Worm (Caenorhabditis elegans) whole organism, mixed stage, embryonic: ENCODE results near the gene F54E4.4.
A peak's percentile ranks its signal among the peaks of the same experiment; 100 is the strongest.

ENCODE experiments used
- M03D4.4 ChIP-seq: sonication (generic microtip); optimal IDR thresholded peaks from 2 replicates; lab custom pipeline; 2017; ENCODE audit warnings: mild to moderate bottlenecking, missing genetic modification characterization, missing compliant biosample characterization
- bed-3 ChIP-seq: fragments of 200-800 bp; sonication (Bioruptor generic); optimal IDR thresholded peaks from 3 replicates; lab custom pipeline; 2018; ENCODE audit warnings: mild to moderate bottlenecking, missing genetic modification characterization, moderate library complexity, missing compliant biosample characterization
- blmp-1 ChIP-seq: fragments of 150-350 bp; optimal IDR thresholded peaks from 2 replicates; lab custom pipeline; 2014; ENCODE audit warnings: missing biosample characterization, missing genetic modification characterization
- ceh-39 ChIP-seq: fragments of 150-350 bp; optimal IDR thresholded peaks from 2 replicates; lab custom pipeline; 2014; ENCODE audit warnings: missing biosample characterization, missing genetic modification characterization
- ceh-43 ChIP-seq: fragments of 200-800 bp; sonication (Bioruptor generic); optimal IDR thresholded peaks from 2 replicates; lab custom pipeline; 2018; ENCODE audit warnings: mild to moderate bottlenecking, missing genetic modification characterization, moderate library complexity, missing compliant biosample characterization
- ceh-83 ChIP-seq: fragments of 200-800 bp; sonication (Bioruptor generic); optimal IDR thresholded peaks from 2 replicates; lab custom pipeline; 2018; ENCODE audit warnings: mild to moderate bottlenecking, missing genetic modification characterization, missing compliant biosample characterization
- ces-1 ChIP-seq: fragments of 150-350 bp; optimal IDR thresholded peaks from 2 replicates; lab custom pipeline; 2014; ENCODE audit warnings: missing biosample characterization, missing genetic modification reagents, missing genetic modification characterization
- cnd-1 ChIP-seq: fragments of 200-800 bp; sonication (Bioruptor generic); optimal IDR thresholded peaks from 2 replicates; lab custom pipeline; 2018; ENCODE audit warnings: mild to moderate bottlenecking, missing genetic modification characterization, missing compliant biosample characterization
- drap-1 ChIP-seq: fragments of 200-800 bp; sonication (Bioruptor generic); optimal IDR thresholded peaks from 3 replicates; lab custom pipeline; 2018; ENCODE audit warnings: mild to moderate bottlenecking, missing genetic modification characterization, missing compliant biosample characterization
- elt-1 ChIP-seq: sonication (generic microtip); optimal IDR thresholded peaks from 2 replicates; lab custom pipeline; 2017; ENCODE audit warnings: missing genetic modification characterization, mild to moderate bottlenecking, missing compliant biosample characterization, antibody characterized with exemption, moderate library complexity, borderline replicate concordance; ENCODE audit not compliant: insufficient read depth
- elt-3 ChIP-seq: fragments of 150-350 bp; optimal IDR thresholded peaks from 2 replicates; lab custom pipeline; 2014; ENCODE audit warnings: missing biosample characterization, missing genetic modification characterization
- flh-1 ChIP-seq: fragments of 200-800 bp; sonication (Bioruptor generic); optimal IDR thresholded peaks from 2 replicates; lab custom pipeline; 2018; ENCODE audit warnings: mild to moderate bottlenecking, missing genetic modification characterization, moderate library complexity, missing compliant biosample characterization
- ham-2 ChIP-seq: fragments of 200-800 bp; sonication (Bioruptor generic); optimal IDR thresholded peaks from 2 replicates; lab custom pipeline; 2018; ENCODE audit warnings: mild to moderate bottlenecking, missing genetic modification characterization, missing compliant biosample characterization
- hlh-1 ChIP-seq: fragments of 150-350 bp; optimal IDR thresholded peaks from 2 replicates; lab custom pipeline; 2014; ENCODE audit warnings: missing biosample characterization, missing genetic modification reagents, missing genetic modification characterization
- lin-13 ChIP-seq: fragments of 150-350 bp; optimal IDR thresholded peaks from 2 replicates; lab custom pipeline; 2014; ENCODE audit warnings: missing biosample characterization, missing genetic modification characterization
- lin-32 ChIP-seq: fragments of 200-800 bp; sonication (Bioruptor generic); optimal IDR thresholded peaks from 2 replicates; lab custom pipeline; 2018; ENCODE audit warnings: mild to moderate bottlenecking, missing genetic modification characterization, missing compliant biosample characterization
- lsy-2 ChIP-seq: fragments of 150-350 bp; optimal IDR thresholded peaks from 2 replicates; lab custom pipeline; 2014; ENCODE audit warnings: missing biosample characterization, missing genetic modification characterization
- mab-5 ChIP-seq: fragments of 150-350 bp; optimal IDR thresholded peaks from 2 replicates; lab custom pipeline; 2014; ENCODE audit warnings: missing biosample characterization, missing genetic modification characterization
- mep-1 ChIP-seq: fragments of 150-350 bp; optimal IDR thresholded peaks from 2 replicates; lab custom pipeline; 2017; ENCODE audit warnings: missing biosample characterization, missing genetic modification reagents, missing genetic modification characterization, inconsistent platforms
- mls-2 ChIP-seq: sonication (generic microtip); optimal IDR thresholded peaks from 2 replicates; lab custom pipeline; 2016; ENCODE audit warnings: mild to moderate bottlenecking, missing genetic modification characterization, moderate library complexity, missing compliant biosample characterization
- nhr-12 ChIP-seq: fragments of 150-350 bp; optimal IDR thresholded peaks from 2 replicates; lab custom pipeline; 2014; ENCODE audit warnings: missing biosample characterization, missing genetic modification characterization
- nhr-2 ChIP-seq: fragments of 150-350 bp; optimal IDR thresholded peaks from 2 replicates; lab custom pipeline; 2014; ENCODE audit warnings: missing biosample characterization, missing genetic modification characterization
- nhr-237 ChIP-seq: fragments of 150-350 bp; optimal IDR thresholded peaks from 2 replicates; lab custom pipeline; 2014; ENCODE audit warnings: missing biosample characterization, missing genetic modification characterization
- nhr-28 ChIP-seq: fragments of 150-350 bp; optimal IDR thresholded peaks from 2 replicates; lab custom pipeline; 2014; ENCODE audit warnings: missing biosample characterization, missing genetic modification characterization
- nhr-76 ChIP-seq: sonication (generic microtip); optimal IDR thresholded peaks from 2 replicates; lab custom pipeline; 2017; ENCODE audit warnings: missing biosample characterization, missing genetic modification characterization
- pha-4 ChIP-seq: fragments of 150-350 bp; optimal IDR thresholded peaks from 2 replicates; lab custom pipeline; 2018; ENCODE audit warnings: missing biosample characterization, missing genetic modification reagents, missing genetic modification characterization
- snpc-4 ChIP-seq: fragments of 150-350 bp; optimal IDR thresholded peaks from 2 replicates; lab custom pipeline; 2014; ENCODE audit warnings: missing biosample characterization, missing genetic modification characterization
- sptf-1 ChIP-seq: sonication (generic microtip); optimal IDR thresholded peaks from 2 replicates; lab custom pipeline; 2017; ENCODE audit warnings: mild to moderate bottlenecking, missing genetic modification characterization, moderate library complexity, missing compliant biosample characterization
- tbx-8 ChIP-seq: fragments of 200-800 bp; sonication (Bioruptor generic); optimal IDR thresholded peaks from 2 replicates; lab custom pipeline; 2018; ENCODE audit warnings: mild to moderate bottlenecking, missing genetic modification characterization, moderate library complexity, missing compliant biosample characterization
- unc-120 ChIP-seq: sonication (generic microtip); optimal IDR thresholded peaks from 2 replicates; lab custom pipeline; 2017; ENCODE audit warnings: missing genetic modification characterization, missing compliant biosample characterization; ENCODE audit not compliant: poor library complexity, severe bottlenecking
- unc-39 ChIP-seq: fragments of 150-350 bp; optimal IDR thresholded peaks from 2 replicates; lab custom pipeline; 2014; ENCODE audit warnings: missing biosample characterization, missing genetic modification characterization
- unc-62 ChIP-seq: fragments of 150-350 bp; optimal IDR thresholded peaks from 2 replicates; lab custom pipeline; 2014; ENCODE audit warnings: missing biosample characterization, missing genetic modification reagents, missing genetic modification characterization
- zip-8 ChIP-seq: fragments of 150-350 bp; optimal IDR thresholded peaks from 2 replicates; lab custom pipeline; 2014; ENCODE audit warnings: missing biosample characterization, missing genetic modification characterization
- ztf-11 ChIP-seq: fragments of 150-350 bp; optimal IDR thresholded peaks from 2 replicates; lab custom pipeline; 2014; ENCODE audit warnings: missing biosample characterization, missing genetic modification characterization

The F54E4.4 gene

DNA sequence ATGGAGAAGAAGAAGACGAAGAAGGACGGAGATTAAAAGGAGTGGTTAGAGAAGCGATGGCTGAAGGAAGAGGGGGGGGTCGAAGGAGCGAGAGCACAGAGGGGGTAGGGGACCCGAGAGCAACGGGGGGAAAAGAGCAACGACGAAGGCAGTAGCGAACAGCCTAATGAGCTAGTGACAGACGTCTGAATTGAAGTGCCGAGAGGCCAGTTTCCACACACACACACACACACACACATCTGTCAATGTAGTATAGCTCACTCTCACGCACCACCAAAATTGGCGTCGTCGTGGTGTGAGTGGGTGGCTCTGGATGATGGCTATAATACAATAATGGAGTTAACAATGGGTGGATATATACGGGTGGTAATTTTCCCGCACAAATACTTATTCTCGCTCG is 8.6 kb downstream of the F54E4.4 start (continued):
- TF ChIP-seq nhr-28 (tag; lab: Kevin White, UChicago), result no peak
- peak; percentile 62 for TF ChIP-seq unc-62 (GFP tag; lab: Kevin White, UChicago)
- TF ChIP-seq mep-1, result no peak
- TF ChIP-seq ceh-83, result peak; percentile 9
- TF ChIP-seq sptf-1 (tag; lab: Kevin White, UChicago), result peak; percentile 87
- TF ChIP-seq lin-32 (GFP tag; lab: Kevin White, UChicago), result no peak
- TF ChIP-seq ceh-39, result no peak
- TF ChIP-seq nhr-12 (tag; lab: Kevin White, UChicago), result no peak
- TF ChIP-seq tbx-8 (GFP tag; lab: Kevin White, UChicago), result no peak
- peak; percentile 13 for TF ChIP-seq ceh-43 (GFP tag; lab: Kevin White, UChicago)
- no peak for TF ChIP-seq ztf-11 (tag; lab: Kevin White, UChicago)
- TF ChIP-seq, all 35 proteins: peak for 11

DNA sequence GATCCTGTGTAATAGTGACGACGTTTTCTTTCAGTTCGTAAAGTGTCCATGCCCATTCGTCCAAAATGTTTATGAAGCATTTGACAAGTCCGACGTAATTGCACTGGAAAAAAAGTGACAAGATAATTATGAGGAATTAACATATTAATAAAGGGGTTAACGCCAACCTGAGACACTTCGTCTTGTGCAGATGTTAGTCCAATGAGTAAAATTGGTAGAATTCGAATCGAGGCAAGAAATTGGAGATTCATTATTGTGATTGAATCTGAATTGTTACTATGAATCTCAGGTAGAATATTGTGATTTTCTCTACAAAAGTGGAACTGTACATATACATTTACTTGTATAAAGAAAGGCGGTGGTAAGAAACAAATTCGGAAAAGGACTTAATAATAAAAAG is 9.1 kb downstream of the F54E4.4 start, which contains the start of gene F54E4.3:
F54E4.3 (minus strand) TSS at position 265 of the 400 bp plus-strand sequence.
- TF ChIP-seq hlh-1 (no peak), unc-62 (GFP tag; lab: Kevin White, UChicago) (peak; percentile 41)

DNA sequence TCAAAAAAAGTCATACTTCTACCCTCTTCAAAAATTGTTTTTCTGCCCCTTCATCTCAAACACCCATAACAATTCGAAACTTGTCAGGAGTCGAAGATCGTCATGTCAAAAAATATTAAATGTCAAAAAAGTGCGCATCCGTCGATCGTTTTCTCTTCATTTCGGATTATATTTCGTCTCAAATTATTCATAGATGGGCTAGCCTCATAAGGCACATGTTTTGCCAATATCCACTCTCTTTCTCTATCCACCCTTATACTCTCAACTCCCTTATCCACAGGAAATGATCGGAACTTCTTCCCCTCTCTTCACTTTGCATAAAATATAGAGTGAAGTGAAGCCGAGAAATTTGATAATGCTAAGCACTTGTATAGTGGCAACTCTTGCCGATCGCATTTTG is 11.6 kb downstream of the F54E4.4 start:
- no peak for TF ChIP-seq cnd-1 (tag; lab: Kevin White, UChicago)
- no peak for TF ChIP-seq zip-8 (tag; lab: Kevin White, UChicago)
- TF ChIP-seq ces-1 (GFP tag; lab: Kevin White, UChicago), result peak; percentile 80
- TF ChIP-seq ceh-43 (GFP tag; lab: Kevin White, UChicago), result no peak
- TF ChIP-seq elt-3 (tag; lab: Kevin White, UChicago), result no peak

DNA sequence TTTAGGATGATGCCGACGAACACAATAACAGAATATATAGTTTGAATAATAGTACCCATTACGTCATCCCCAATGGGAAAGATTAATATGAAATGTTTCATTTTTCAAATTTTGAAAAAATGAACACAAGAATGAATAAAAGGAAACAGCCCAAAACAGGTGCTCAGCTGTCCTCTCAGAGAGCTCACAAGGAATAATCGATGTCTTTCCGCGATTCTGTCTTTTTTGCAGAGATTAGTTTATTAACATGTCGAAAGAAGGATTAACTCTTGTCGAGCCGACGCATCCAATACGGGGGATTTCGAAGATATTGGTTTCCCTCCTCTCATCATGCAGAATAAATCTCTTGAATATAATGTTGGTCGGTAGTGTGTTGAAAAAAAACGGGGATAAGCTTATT is 16.5 kb downstream of the F54E4.4 start, which contains the start of gene F54E4.2:
F54E4.2 (minus strand) TSS at position 101 of the 400 bp plus-strand sequence.
- TF ChIP-seq bed-3 (no peak), elt-3 (tag; lab: Kevin White, UChicago) (no peak), zip-8 (tag; lab: Kevin White, UChicago) (peak; percentile 34), nhr-76 (no peak), flh-1 (GFP tag; lab: Kevin White, UChicago) (no peak)

DNA sequence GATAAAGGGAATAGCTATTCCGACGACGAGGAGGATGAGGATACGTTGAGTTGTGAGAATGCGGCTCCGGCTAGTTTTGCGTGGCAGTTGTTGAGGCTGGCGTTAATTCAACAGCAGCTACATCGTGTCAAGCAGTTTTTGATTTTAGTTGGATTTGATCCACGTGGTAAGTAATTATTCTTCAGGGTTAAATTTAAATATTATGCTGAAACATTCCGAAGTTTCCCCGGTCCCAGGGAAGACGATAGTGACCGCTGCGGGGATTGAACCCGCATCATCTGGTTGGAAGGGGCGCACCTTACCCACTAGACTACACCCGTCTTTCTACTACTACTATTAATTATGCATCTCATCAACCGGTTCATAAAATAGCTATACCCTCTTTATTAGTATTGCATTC is 24.1 kb downstream of the F54E4.4 start:
- no peak for TF ChIP-seq unc-120 (tag; lab: Kevin White, UChicago)
- no peak for TF ChIP-seq blmp-1 (tag; lab: Kevin White, UChicago)

DNA sequence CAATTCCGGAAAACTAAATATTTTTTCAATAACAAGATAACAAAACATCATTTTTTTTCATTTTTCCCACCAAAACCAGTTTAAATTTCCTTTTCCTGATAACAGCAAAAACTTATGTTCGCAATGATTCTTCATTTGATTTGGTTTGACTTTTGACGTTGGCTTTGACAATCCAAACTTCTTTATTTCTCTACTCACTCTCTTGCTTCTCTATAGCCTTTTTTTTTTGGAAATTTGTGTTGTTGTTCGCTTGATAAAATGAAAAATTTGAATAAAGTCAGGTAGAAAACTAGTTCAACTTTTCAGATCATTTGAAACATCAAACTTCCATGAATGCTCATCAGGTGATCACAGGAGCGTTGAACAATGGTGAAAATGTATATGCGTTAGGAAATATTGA is 34.2 kb downstream of the F54E4.4 start, which contains the start of gene rbc-1:
rbc-1 (plus strand) TSS at position 301 of the 400 bp plus-strand sequence.
- no peak for TF ChIP-seq lsy-2
- no peak for TF ChIP-seq unc-39
- no peak for TF ChIP-seq unc-120 (tag; lab: Kevin White, UChicago)
- no peak for TF ChIP-seq zip-8 (tag; lab: Kevin White, UChicago)
- TF ChIP-seq snpc-4 (tag; lab: Kevin White, UChicago), result no peak
- TF ChIP-seq M03D4.4 (tag; lab: Kevin White, UChicago), result no peak
- TF ChIP-seq flh-1 (GFP tag; lab: Kevin White, UChicago), result no peak
- no peak for TF ChIP-seq nhr-76

DNA sequence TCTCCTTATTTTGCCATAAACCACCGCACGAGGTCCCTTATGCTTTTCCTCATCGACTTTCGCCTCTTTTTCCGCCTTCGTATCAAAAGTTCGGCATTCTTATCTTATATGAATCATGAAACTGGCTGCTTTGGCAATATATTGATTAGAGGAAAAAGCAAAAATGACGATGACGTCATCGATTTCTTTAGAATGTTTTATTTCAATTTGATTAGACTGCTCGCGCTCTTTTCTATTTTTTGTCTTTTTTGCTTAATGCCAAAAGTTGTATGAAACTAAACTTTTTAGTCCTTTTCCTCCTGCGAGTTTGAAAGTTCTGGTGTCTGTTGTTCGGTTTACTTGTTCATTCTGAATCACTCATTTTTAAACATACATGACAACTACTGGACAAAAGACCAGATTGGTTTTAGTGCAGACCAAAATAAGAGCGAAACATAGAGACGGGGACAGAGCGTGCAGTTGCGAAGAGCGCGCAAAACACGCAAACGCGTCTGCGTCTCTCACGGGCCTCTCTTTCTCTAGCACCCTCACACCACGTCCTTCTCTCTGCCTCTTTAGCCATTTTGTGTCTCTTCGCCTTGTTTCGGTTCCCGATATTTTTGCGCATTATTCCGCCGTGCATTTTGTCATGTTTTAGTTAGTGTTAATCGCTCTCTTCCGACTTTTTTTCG is 35.1 kb downstream of the F54E4.4 start:
- peak; percentile 83 for TF ChIP-seq zip-8 (tag; lab: Kevin White, UChicago)
- peak; percentile 10 for TF ChIP-seq cnd-1 (tag; lab: Kevin White, UChicago)
- no peak for TF ChIP-seq ceh-39
- TF ChIP-seq nhr-237 (tag; lab: Kevin White, UChicago), result no peak
- no peak for TF ChIP-seq elt-3 (tag; lab: Kevin White, UChicago)
- no peak for TF ChIP-seq mab-5 (tag; lab: Kevin White, UChicago)
- no peak for TF ChIP-seq lin-13 (tag; lab: Kevin White, UChicago)
- no peak for TF ChIP-seq mls-2 (tag; lab: Kevin White, UChicago)
- peak; percentile 21 for TF ChIP-seq hlh-1
- TF ChIP-seq nhr-28 (tag; lab: Kevin White, UChicago), result no peak
- no peak for TF ChIP-seq drap-1 (GFP tag; lab: Kevin White, UChicago)
- peak; percentile 35 for TF ChIP-seq pha-4 (tag; lab: Kevin White, UChicago)
- TF ChIP-seq unc-120 (tag; lab: Kevin White, UChicago), result peak; percentile 61
- no peak for TF ChIP-seq nhr-76
- no peak for TF ChIP-seq blmp-1 (tag; lab: Kevin White, UChicago)
- TF ChIP-seq mep-1, result no peak
- TF ChIP-seq ceh-83, result no peak
- no peak for TF ChIP-seq lin-32 (GFP tag; lab: Kevin White, UChicago)
- no peak for TF ChIP-seq nhr-2 (tag; lab: Kevin White, UChicago)
- no peak for TF ChIP-seq sptf-1 (tag; lab: Kevin White, UChicago)
- peak; percentile 30 for TF ChIP-seq ham-2 (GFP tag; lab: Kevin White, UChicago)
- TF ChIP-seq flh-1 (GFP tag; lab: Kevin White, UChicago), result no peak
- no peak for TF ChIP-seq elt-1 (tag; lab: Kevin White, UChicago)
- TF ChIP-seq ces-1 (GFP tag; lab: Kevin White, UChicago), result no peak
